Worm (Caenorhabditis elegans) whole organism, L1 larva: ENCODE results near the gene B0238.12.

ENCODE experiments used
- Y116A8C.19 ChIP-seq: sonication (generic microtip); optimal IDR thresholded peaks from 2 replicates; lab custom pipeline; 2016; ENCODE audit warnings: missing compliant biosample characterization, missing genetic modification characterization, borderline replicate concordance
- aly-2 ChIP-seq: fragments of 150-350 bp; optimal IDR thresholded peaks from 2 replicates; lab custom pipeline; 2014; ENCODE audit warnings: missing biosample characterization, missing genetic modification characterization
- blmp-1 ChIP-seq: fragments of 150-350 bp; optimal IDR thresholded peaks from 2 replicates; lab custom pipeline; 2014; ENCODE audit warnings: missing biosample characterization, missing genetic modification characterization
- ceh-8 ChIP-seq: fragments of 200-800 bp; sonication (Bioruptor generic); optimal IDR thresholded peaks from 2 replicates; lab custom pipeline; 2018; ENCODE audit warnings: mild to moderate bottlenecking, missing genetic modification characterization, moderate library complexity, missing compliant biosample characterization
- ceh-82 ChIP-seq, 3 experiments: fragments of 150-350 bp in 1 of 3; sonication (generic microtip) in 2 of 3; optimal IDR thresholded peaks; 2 replicates each; lab custom pipeline; 2014 to 2017; ENCODE audit warnings: missing biosample characterization in 3 of 3, missing genetic modification characterization in 3 of 3
- ceh-90 ChIP-seq: sonication (generic microtip); optimal IDR thresholded peaks from 2 replicates; lab custom pipeline; 2016; ENCODE audit warnings: missing genetic modification characterization, missing compliant biosample characterization
- efl-1 ChIP-seq, 4 experiments: fragments of 150-350 bp; optimal IDR thresholded peaks in 3 of 4; peaks in 1 of 4; 1 replicate in 1 of 4; 2 replicates in 3 of 4; lab custom pipeline; 2014; ENCODE audit warnings: missing biosample characterization in 2 of 4, missing genetic modification characterization in 2 of 4, missing genetic modification reagents in 2 of 4
- egl-27 ChIP-seq, 2 experiments: fragments of 150-350 bp in 1 of 2; sonication (generic microtip); optimal IDR thresholded peaks; 3 replicates each; lab custom pipeline; 2017 to 2018; ENCODE audit warnings: missing biosample characterization in 2 of 2, missing genetic modification characterization in 2 of 2, missing genetic modification reagents in 2 of 2
- ets-5 ChIP-seq: fragments of 200-800 bp; sonication (Bioruptor generic); IDR thresholded peaks from 2 replicates; pipeline ENCODE4 v1.3.6; 2022; ENCODE audit warnings: missing genetic modification characterization, missing compliant biosample characterization
- grh-1 ChIP-seq: fragments of 200-800 bp; sonication (Bioruptor generic); IDR thresholded peaks from 2 replicates; pipeline ENCODE4 v1.3.6; 2022; ENCODE audit warnings: missing genetic modification reagents, missing genetic modification characterization, missing compliant biosample characterization
- hpl-2 ChIP-seq: fragments of 150-350 bp; optimal IDR thresholded peaks from 2 replicates; lab custom pipeline; 2014; ENCODE audit warnings: missing biosample characterization, missing genetic modification reagents, missing genetic modification characterization
- jun-1 ChIP-seq: fragments of 150-350 bp; optimal IDR thresholded peaks from 2 replicates; lab custom pipeline; 2014; ENCODE audit warnings: missing biosample characterization, missing genetic modification reagents, missing genetic modification characterization
- lin-14 ChIP-seq: fragments of 200-800 bp; sonication (Bioruptor generic); optimal IDR thresholded peaks from 2 replicates; lab custom pipeline; 2018; ENCODE audit warnings: mild to moderate bottlenecking, missing genetic modification characterization, moderate library complexity, missing compliant biosample characterization
- lin-15B ChIP-seq: fragments of 150-350 bp; sonication (generic microtip); optimal IDR thresholded peaks from 3 replicates; lab custom pipeline; 2014; ENCODE audit warnings: missing biosample characterization, missing genetic modification characterization
- lin-35 ChIP-seq, 2 experiments: fragments of 150-350 bp; optimal IDR thresholded peaks; 2 replicates each; lab custom pipeline; 2014; ENCODE audit warnings: missing biosample characterization in 2 of 2, missing genetic modification characterization in 2 of 2, missing genetic modification reagents in 2 of 2
- mab-9 ChIP-seq: fragments of 200-800 bp; sonication (Bioruptor generic); IDR thresholded peaks from 2 replicates; pipeline ENCODE4 v1.3.6; 2022; ENCODE audit warnings: missing genetic modification reagents, missing genetic modification characterization, missing compliant biosample characterization
- mdl-1 ChIP-seq, 2 experiments: fragments of 150-350 bp; optimal IDR thresholded peaks; 2 replicates each; lab custom pipeline; 2014 to 2017; ENCODE audit warnings: missing biosample characterization in 2 of 2, missing genetic modification characterization in 2 of 2, inconsistent platforms in 1 of 2
- mef-2 ChIP-seq: fragments of 150-350 bp; optimal IDR thresholded peaks from 2 replicates; lab custom pipeline; 2014; ENCODE audit warnings: missing biosample characterization, missing genetic modification characterization
- nhr-12 ChIP-seq: sonication (generic microtip); optimal IDR thresholded peaks from 2 replicates; lab custom pipeline; 2017; ENCODE audit warnings: missing biosample characterization, missing genetic modification characterization
- nhr-28 ChIP-seq: fragments of 150-350 bp; optimal IDR thresholded peaks from 2 replicates; lab custom pipeline; 2014; ENCODE audit warnings: missing biosample characterization, missing genetic modification characterization
- nhr-71 ChIP-seq: sonication (generic microtip); optimal IDR thresholded peaks from 2 replicates; lab custom pipeline; 2016; ENCODE audit warnings: mild to moderate bottlenecking, missing genetic modification characterization, moderate library complexity, missing compliant biosample characterization
- nhr-77 ChIP-seq: fragments of 150-350 bp; optimal IDR thresholded peaks from 2 replicates; lab custom pipeline; 2014; ENCODE audit warnings: missing biosample characterization, missing genetic modification characterization
- nhr-84 ChIP-seq: sonication (generic microtip); optimal IDR thresholded peaks from 2 replicates; lab custom pipeline; 2017; ENCODE audit warnings: missing biosample characterization, missing genetic modification characterization
- nhr-85 ChIP-seq: sonication (generic microtip); peaks from one replicate; lab custom pipeline; 2016; ENCODE audit warnings: missing genetic modification characterization, inconsistent platforms, missing compliant biosample characterization
- nhr-90 ChIP-seq: sonication (generic microtip); optimal IDR thresholded peaks from 2 replicates; lab custom pipeline; 2016; ENCODE audit warnings: mild to moderate bottlenecking, missing genetic modification characterization, missing compliant biosample characterization; ENCODE audit not compliant: poor library complexity
- pax-3 ChIP-seq: fragments of 200-800 bp; sonication (Bioruptor generic); optimal IDR thresholded peaks from 2 replicates; lab custom pipeline; 2018; ENCODE audit warnings: mild to moderate bottlenecking, missing genetic modification characterization, moderate library complexity, missing compliant biosample characterization
- snpc-4 ChIP-seq: fragments of 150-350 bp; optimal IDR thresholded peaks from 2 replicates; lab custom pipeline; 2014; ENCODE audit warnings: missing biosample characterization, missing genetic modification characterization
- snu-23 ChIP-seq: sonication (generic microtip); optimal IDR thresholded peaks from 2 replicates; lab custom pipeline; 2016; ENCODE audit warnings: missing genetic modification characterization, missing compliant biosample characterization
- sptf-1 ChIP-seq: fragments of 150-350 bp; optimal IDR thresholded peaks from 2 replicates; lab custom pipeline; 2014; ENCODE audit warnings: missing biosample characterization, missing genetic modification characterization
- swsn-7 ChIP-seq: sonication (generic microtip); optimal IDR thresholded peaks from 2 replicates; lab custom pipeline; 2016; ENCODE audit warnings: missing genetic modification characterization, missing compliant biosample characterization
- tbx-2 ChIP-seq: sonication (generic microtip); optimal IDR thresholded peaks from 2 replicates; lab custom pipeline; 2016; ENCODE audit warnings: missing genetic modification characterization, missing compliant biosample characterization
- unc-130 ChIP-seq: fragments of 150-350 bp; optimal IDR thresholded peaks from 2 replicates; lab custom pipeline; 2017; ENCODE audit warnings: missing biosample characterization, missing genetic modification characterization, inconsistent platforms
- xbp-1 ChIP-seq: sonication (generic microtip); optimal IDR thresholded peaks from 2 replicates; lab custom pipeline; 2016; ENCODE audit warnings: missing genetic modification characterization, missing compliant biosample characterization
- zip-4 ChIP-seq: fragments of 200-800 bp; sonication (Bioruptor generic); optimal IDR thresholded peaks from 2 replicates; lab custom pipeline; 2018; ENCODE audit warnings: mild to moderate bottlenecking, missing genetic modification characterization, moderate library complexity, missing compliant biosample characterization

The B0238.12 gene

DNA sequence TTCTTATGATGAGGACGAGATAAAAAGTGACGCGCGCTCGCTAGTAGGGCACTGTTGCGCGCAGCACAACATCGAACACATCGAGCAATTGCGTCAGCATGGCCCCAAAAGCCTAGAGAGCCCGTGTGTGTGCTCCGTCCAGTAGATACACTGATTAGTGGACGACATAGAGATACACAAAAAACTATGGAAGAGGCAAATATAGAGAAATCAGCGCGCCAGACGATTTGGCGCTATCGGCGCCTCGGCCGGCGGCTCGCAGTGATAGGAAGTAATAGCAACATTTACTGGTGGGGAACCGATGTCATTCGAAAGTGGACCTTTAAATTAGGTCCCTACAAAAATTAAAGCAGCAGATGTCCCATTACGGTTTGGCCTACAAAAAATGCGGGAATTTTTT lies 37.1 kb upstream of the B0238.12 start:
- TF ChIP-seq nhr-12 (tag; lab: Kevin White, UChicago), result no peak
- no peak for TF ChIP-seq swsn-7
- TF ChIP-seq nhr-90 (tag; lab: Kevin White, UChicago), result no peak
- TF ChIP-seq mab-9 (GFP tag; lab: Robert Waterston, UW), result no peak
- TF ChIP-seq nhr-71 (tag; lab: Kevin White, UChicago), result peak; percentile 10
- no peak for TF ChIP-seq nhr-28 (tag; lab: Kevin White, UChicago)
- no peak for TF ChIP-seq grh-1 (GFP tag; lab: Robert Waterston, UW)
- TF ChIP-seq tbx-2, result peak; percentile 44
- TF ChIP-seq snpc-4 (tag; lab: Kevin White, UChicago), result no peak
- TF ChIP-seq snu-23, result no peak
- TF ChIP-seq sptf-1 (tag; lab: Kevin White, UChicago), result no peak
- peak; percentile 72 for TF ChIP-seq nhr-77
- no peak for TF ChIP-seq xbp-1 (tag; lab: Kevin White, UChicago)
- TF ChIP-seq lin-14 (GFP tag; lab: Kevin White, UChicago), result peak; percentile 17
- no peak for TF ChIP-seq nhr-84 (tag; lab: Kevin White, UChicago)
- no peak for TF ChIP-seq hpl-2 (GFP tag; lab: Kevin White, UChicago)

ce11 chrV:5233777-5234176 lies 31.9 kb upstream of the B0238.12 start, which contains the start of gene cest-32:
cest-32 (minus strand) TSS chrV:5233891.
- peak; percentile 25 for TF ChIP-seq nhr-71 (tag; lab: Kevin White, UChicago)
- no peak for TF ChIP-seq unc-130 (tag; lab: Kevin White, UChicago)
- TF ChIP-seq lin-35 (GFP tag; optimal IDR thresholded peaks at IDR 0.05; lab: Kevin White, UChicago), result peak in 1 of 2 experiments; percentile 7
- TF ChIP-seq swsn-7, result no peak
- no peak for TF ChIP-seq jun-1
- TF ChIP-seq zip-4 (GFP tag; lab: Kevin White, UChicago), result peak; percentile 46
- TF ChIP-seq ceh-82 (tag; optimal IDR thresholded peaks at IDR 0.05; lab: Kevin White, UChicago), result no peak
- TF ChIP-seq nhr-12 (tag; lab: Kevin White, UChicago), result no peak

ce11 chrV:5237116-5237515 lies 28.5 kb upstream of the B0238.12 start, which contains the start of gene cest-35.2:
cest-35.2 (minus strand) TSS chrV:5237216.
- TF ChIP-seq mdl-1 (tag; optimal IDR thresholded peaks at IDR 0.05; lab: Kevin White, UChicago) (no peak), egl-27 (tag; optimal IDR thresholded peaks at IDR 0.05; lab: Kevin White, UChicago) (no peak), ceh-90 (no peak), unc-130 (tag; lab: Kevin White, UChicago) (no peak), nhr-85 (no peak), lin-15B (tag; lab: Kevin White, UChicago) (no peak), pax-3 (tag; lab: Kevin White, UChicago) (no peak), mef-2 (tag; lab: Kevin White, UChicago) (no peak), ets-5 (GFP tag; lab: Robert Waterston, UW) (no peak)

- TF ChIP-seq hpl-2 (GFP tag; lab: Kevin White, UChicago), result no peak
- no peak for TF ChIP-seq efl-1 (optimal IDR thresholded peaks at IDR 0.05; lab: Kevin White, UChicago)
- TF ChIP-seq efl-1 (GFP tag; optimal IDR thresholded peaks at IDR 0.05 in 1 of 2; lab: Kevin White, UChicago), result peak in 1 of 2 experiments; percentile 32
Measured at ce11 chrV:5239404-5239803, 26.2 kb upstream of the B0238.12 start, which contains the start of gene C52A10.3. C52A10.3 (minus strand) TSS chrV:5239504.

DNA sequence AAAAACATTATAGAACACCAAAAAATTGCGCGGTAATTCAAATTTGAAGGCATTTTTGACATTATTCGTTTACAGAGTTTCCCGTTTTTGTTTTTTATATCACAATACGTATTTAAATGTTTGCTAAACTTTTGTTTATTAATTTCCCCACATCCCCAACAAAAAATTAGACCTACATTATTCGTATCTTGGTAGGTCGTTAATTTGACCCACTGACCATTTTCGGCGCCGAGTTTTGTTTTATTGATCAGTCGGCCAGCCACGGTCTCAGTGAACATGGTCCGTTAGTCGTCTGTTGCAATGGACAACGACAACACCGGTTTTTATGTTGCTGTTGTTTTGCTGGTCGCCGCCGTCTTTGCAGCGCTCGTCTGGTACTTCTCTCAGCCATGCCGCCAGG lies 25.7 kb upstream of the B0238.12 start, which contains the start of gene B0238.15:
TSS of gene B0238.15 (plus strand) at position 301 of the 400 bp plus-strand sequence.
- no peak for TF ChIP-seq blmp-1 (tag; lab: Kevin White, UChicago)
- TF ChIP-seq ceh-8 (GFP tag; lab: Kevin White, UChicago), result no peak
- TF ChIP-seq egl-27 (tag; optimal IDR thresholded peaks at IDR 0.05; lab: Kevin White, UChicago), result no peak
- no peak for TF ChIP-seq Y116A8C.19 (tag; lab: Kevin White, UChicago)
- no peak for TF ChIP-seq efl-1 (optimal IDR thresholded peaks at IDR 0.05; lab: Kevin White, UChicago)
- TF ChIP-seq efl-1 (GFP tag; optimal IDR thresholded peaks at IDR 0.05 in 1 of 2; lab: Kevin White, UChicago), result peak in 1 of 2 experiments; percentile 48
- no peak for TF ChIP-seq nhr-28 (tag; lab: Kevin White, UChicago)
- no peak for TF ChIP-seq aly-2 (tag; lab: Kevin White, UChicago)
